Fruit fly (Drosophila melanogaster): ENCODE data around the gene Wdr24.

The Wdr24 gene

DNA sequence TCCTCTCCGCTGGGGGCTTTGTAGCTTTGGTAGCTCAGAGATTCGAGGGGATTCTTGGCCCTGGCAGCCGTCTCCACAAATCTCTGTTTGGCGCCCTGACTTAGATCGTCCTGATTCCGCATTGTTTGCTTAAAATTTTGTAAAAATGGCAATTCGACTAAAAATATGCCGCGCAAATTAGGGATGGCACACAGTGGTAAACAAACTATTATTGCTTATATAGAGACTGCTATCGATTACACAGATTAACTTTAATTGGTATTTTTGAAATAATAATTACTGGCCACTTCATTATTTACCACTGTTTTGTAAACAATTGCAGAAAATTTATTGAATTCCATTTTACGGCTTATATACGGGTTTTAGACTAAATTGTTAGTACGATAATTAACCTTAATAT is 20.1 kb downstream of the Wdr24 start, which contains the start of the genes Naa40 and CG18731:
TSS of gene Naa40 (minus strand) at position 206 of the 400 bp plus-strand sequence.
TSS of gene CG18731 (plus strand) at position 283 of the 400 bp plus-strand sequence.
- no peak for TF ChIP-seq CG17801 (GFP tag; optimal IDR thresholded peaks at IDR 0.05; ENCODE audit: partially characterized antibody)

DNA sequence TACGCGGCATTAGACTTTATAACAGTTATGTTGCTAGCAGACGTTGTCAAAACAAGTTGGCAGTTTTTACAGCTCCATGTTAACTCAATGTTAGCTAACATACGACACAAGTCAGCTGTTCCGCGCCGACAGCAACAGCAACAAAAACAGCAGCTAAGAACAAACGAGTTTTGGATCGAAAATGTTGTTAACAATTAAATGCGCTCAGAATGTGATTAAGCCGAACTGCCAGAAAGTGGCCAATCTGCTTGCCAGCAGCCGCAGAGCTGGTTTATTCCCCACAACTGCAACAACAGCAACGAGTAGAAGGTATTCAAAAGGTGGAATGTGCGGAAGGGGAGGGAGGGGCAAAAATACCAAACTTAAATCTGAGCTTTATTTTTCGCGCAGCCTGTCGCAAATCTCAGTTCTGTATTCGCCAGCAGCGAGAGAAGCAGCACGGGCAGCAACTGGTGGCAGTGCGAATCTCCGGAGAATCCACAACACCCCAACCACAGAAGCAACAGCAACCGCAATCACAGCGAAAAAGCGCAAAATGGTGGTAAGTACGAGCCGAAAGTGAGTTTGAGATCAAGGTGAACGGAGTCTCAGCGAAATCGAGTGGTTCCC is 21.7 kb downstream of the Wdr24 start, which contains the start of gene Pcd:
TSS of gene Pcd (plus strand) at position 116 of the 609 bp plus-strand sequence.
- peak; percentile 44 for TF ChIP-seq CG17801 (GFP tag; optimal IDR thresholded peaks at IDR 0.05; ENCODE audit: partially characterized antibody)

DNA sequence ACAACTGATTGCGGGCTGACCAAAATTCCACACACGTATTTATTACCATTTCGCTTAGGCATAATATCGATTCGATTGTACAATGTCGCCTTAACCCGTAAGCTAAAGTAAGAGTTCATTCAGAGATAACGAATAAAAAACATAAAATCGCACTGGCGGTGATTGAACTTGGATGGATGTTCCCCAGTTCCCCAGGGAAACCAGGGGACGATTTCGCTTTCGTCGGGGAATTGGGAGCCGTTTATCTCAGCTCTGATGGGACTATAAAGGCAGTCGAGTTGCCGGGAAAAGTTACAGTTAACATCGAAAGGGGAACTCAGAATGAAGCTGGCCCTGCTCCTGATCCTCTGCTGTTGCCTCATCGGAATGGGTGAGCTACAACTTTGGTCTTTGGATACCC is 22.7 kb downstream of the Wdr24 start, which contains the start of gene CG34296:
TSS of gene CG34296 (plus strand) at position 301 of the 400 bp plus-strand sequence.
- no peak for TF ChIP-seq CG17801 (GFP tag; optimal IDR thresholded peaks at IDR 0.05; ENCODE audit: partially characterized antibody)

DNA sequence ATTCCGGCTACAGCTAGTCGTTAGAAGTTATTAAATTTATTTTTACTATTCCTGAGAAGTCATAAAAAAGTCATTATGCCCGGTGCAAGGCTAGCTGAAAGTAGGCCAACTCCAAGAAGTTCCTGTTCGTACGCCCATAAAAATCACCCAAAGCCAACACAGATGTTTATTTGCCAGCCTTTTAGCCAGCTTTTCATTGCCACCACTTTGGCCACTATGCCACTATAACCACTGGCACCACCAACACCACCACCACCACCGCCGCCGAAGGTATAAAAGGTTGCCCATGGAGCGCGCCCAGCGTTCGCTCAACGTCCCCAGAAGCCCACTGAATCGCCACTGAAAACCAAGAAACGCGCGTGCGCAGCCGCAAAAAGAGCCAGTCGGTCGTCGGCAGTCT is 26.5 kb downstream of the Wdr24 start, which contains the start of gene CG15506:
TSS of gene CG15506 (plus strand) at position 301 of the 400 bp plus-strand sequence.
- no peak for TF ChIP-seq CG17801 (GFP tag; optimal IDR thresholded peaks at IDR 0.05; ENCODE audit: partially characterized antibody)

DNA sequence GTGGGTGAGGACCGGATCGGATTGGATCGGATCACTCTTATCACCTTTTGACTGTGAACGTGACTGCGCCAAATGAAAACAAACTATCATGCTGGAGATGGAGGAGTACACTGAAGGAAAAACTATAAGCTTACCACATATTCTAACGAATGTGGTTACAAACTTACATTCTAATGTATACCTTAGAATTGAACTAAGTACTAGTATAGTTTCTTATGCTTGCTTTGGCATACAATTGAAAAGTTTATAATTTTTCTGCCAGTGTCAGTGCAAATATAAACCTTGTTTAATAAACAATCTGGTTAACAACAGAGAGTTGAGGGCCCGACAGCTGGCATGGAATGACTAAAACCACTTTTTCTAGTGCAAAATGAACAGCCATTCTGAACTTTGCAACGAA is 27.4 kb downstream of the Wdr24 start:
- no peak for TF ChIP-seq CG17801 (GFP tag; optimal IDR thresholded peaks at IDR 0.05; ENCODE audit: partially characterized antibody)

DNA sequence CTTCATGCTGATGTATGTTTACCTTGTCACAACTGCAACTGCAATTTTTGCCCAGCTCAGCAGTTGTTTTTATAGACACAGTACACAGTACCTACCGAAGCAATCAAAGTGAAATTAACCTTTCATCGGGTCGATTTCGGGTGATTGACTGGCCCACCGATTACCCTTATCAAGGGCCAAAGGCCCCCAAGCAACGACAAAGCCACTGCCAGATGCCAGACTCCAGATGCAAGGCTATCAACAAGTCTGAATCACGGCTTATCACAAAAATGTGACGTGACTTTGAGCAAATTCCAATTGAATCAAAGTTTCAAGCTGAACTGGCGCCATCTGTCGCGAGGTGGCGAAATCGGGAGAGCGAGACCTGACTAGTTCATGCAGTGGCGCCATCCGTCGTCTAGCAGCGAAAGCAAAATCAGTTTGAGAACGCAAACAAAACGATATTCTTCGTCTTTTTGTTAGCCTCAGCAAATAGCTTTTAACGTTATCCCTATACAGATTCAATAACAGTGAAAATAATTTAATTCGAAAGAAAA is 28.0 kb downstream of the Wdr24 start, which contains the start of gene Obp99b:
TSS of gene Obp99b (minus strand) at position 115 of the 536 bp plus-strand sequence.
- TF ChIP-seq CG17801 (GFP tag; optimal IDR thresholded peaks at IDR 0.05; ENCODE audit: partially characterized antibody), result no peak

DNA sequence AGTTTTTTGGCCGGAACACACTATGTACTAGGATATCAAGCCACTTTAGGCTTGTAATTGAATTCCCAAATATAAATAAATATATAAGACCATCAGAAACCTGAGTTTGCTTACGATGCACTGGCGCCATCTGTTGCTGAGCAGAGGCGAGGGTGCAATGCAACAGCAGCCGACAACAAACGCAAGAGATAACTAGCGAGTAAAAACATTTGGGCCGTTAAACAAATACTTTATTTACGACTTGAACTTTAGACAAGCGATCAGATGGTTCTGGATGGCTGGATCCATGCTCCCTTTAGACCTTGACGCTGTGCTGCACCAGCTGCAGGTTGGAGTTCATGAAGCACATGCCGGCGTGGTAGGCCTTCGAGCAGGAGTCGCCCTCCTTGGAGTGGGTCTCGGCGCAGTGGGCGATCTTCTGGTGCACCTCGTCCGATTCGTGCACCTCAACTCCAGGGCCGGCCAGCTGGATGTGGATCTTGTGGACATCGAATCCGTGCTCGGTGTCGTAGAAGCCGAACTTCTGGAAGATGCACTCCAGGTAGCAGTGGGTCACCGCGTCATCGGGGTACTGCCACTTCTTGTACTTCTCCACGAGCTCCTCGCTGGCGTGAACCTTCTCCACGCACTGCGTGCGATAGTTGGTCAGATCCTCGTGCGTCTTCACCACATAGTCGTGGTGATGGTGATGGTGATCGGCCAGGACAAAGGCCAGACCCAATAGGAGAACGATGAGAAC is 28.7 kb downstream of the Wdr24 start:
- TF ChIP-seq CG17801 (GFP tag; optimal IDR thresholded peaks at IDR 0.05; ENCODE audit: partially characterized antibody), result no peak

DNA sequence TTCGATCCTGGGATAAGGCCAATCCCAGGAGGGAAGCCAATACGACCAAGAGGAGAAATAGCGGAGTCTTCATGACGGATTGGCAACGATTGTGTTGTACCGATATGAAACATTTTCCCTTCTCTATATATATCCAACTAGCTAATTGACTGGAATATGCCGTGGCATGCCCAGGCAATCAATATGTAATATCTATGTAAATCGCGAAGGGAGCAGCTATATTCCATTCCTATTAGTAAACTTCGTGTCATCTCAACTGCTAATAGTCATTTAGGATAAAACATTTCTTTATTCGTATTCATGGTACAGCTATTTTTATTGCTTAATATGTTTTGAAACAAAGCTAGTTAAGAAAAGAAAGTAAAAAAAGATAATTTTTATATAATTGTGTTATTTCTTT is 29.6 kb downstream of the Wdr24 start, which contains the start of gene Dup99B:
TSS of gene Dup99B (minus strand) at position 101 of the 400 bp plus-strand sequence.
- no peak for TF ChIP-seq CG17801 (GFP tag; optimal IDR thresholded peaks at IDR 0.05; ENCODE audit: partially characterized antibody)

DNA sequence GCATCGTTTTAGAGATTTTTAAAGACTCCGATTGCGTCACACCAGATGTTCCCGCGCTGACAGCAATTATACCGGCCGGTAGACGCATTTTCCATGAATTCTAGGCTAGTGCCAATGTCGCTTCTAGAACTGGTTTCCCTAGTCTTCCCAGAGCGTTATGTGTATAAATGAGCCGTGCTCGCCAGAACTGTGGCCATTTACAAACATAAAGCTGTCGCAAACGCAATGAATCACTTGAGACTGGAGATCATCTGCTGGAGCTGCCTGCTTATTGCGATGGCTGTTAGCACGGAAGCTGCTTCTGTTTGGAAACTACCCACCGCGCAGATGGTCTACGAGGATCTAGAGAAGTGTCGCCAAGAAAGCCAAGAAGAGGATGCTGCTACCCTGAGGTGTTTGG is 30.6 kb downstream of the Wdr24 start, which contains the start of gene Obp99d:
TSS of gene Obp99d (plus strand) at position 192 of the 400 bp plus-strand sequence.
- no peak for TF ChIP-seq CG17801 (GFP tag; optimal IDR thresholded peaks at IDR 0.05; ENCODE audit: partially characterized antibody)

DNA sequence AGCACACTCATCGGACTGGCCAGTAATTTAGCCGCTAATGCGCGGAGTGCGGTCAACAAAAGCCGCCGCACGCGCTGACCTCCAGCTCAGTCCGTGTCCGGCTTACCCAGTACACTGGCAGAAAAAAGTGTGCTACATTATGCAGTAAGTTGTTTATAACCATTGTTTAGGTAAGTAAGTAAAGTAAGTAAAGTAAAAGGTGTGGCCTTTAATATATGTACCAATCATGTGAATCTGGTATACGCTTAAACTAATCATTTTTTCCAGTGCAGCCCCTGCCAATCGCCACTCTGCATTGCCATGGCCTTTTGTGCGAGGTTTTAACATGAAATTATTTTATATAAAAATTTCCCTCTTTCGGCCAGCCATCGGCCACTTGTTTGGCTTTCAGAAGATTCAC is 33.5 kb downstream of the Wdr24 start:
- no peak for TF ChIP-seq CG17801 (GFP tag; optimal IDR thresholded peaks at IDR 0.05; ENCODE audit: partially characterized antibody)

DNA sequence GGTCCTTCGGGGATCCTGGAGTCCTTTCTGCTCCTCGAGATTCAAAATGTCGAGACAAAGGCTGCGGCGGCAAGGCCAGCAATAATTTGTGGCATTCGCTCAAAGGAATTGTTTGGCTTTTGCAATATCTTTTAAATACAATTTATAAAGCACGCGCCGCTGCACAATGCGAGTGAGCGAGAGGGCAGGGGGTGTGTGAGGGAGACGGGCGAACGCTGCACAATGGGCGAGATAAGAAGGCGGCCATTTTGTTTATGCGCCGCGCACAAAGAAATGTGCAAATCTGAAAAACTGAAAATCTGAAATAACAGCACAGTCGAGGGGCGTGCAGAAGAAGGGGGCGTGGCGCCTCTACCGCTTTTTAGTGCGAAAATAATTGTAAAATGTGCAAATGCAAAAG is 36.6 kb downstream of the Wdr24 start:
- no peak for TF ChIP-seq CG17801 (GFP tag; optimal IDR thresholded peaks at IDR 0.05; ENCODE audit: partially characterized antibody)

DNA sequence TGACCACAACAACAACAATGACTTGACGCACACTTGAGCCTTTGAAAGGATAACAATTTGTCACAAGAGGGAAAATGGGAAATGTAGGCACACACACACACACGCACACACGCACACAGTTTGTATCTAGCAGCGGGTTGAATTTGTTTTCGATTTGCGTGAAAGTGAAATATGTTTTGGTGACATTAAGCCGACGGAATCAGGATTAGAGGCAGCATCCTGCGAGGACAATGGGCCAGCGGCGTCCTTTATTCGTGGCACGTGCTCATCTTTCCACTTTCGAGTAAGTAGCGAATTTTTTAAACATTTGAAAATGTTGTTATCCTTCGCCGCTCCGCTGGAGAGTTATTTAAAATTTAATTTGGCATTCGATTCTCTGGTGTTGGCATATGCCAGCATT is 37.6 kb downstream of the Wdr24 start:
- no peak for TF ChIP-seq CG17801 (GFP tag; optimal IDR thresholded peaks at IDR 0.05; ENCODE audit: partially characterized antibody)

DNA sequence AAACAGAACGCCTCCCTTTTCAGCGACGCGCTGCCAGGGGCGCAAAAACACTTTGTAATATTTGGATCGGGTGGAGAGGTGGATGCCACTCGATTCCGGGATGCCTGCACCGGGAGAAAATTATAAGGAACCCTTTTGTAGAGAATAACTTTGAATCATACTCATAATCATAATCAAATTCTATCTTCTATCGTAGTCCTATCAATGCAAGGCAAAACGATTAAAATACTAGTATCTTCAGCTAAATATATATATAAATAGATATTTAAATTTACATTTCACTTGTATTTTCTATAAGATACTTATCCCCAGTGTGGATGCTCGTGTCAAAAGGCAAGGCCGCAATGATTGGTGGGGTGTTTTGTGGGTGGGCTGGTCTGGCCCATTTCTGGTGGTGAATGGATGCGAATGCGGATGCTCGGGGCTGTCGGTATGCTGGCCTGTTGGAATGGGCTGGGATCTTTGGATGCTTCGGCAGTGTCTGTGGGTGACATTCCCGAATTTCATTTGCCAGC is 39.0 kb downstream of the Wdr24 start:
- no peak for TF ChIP-seq CG17801 (GFP tag; optimal IDR thresholded peaks at IDR 0.05; ENCODE audit: partially characterized antibody)

DNA sequence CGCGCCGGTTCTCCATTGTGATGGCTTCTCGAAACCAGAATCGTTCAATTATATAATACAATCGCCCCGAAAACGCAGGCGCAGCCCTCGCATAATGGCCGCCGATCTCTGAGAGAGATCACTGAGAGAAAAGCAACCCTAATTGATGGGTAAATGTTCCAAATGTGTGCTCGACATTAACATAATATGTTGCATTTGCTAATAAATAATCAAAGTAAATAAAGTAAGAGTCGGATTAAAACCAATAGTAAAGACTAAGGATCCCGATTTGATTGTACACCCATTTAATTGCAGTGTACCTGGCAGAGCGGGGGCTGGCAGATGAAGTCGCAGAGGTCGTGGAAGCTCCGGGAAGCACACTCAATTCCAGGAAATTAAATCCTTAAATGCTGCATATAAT is 40.3 kb downstream of the Wdr24 start:
- no peak for TF ChIP-seq CG17801 (GFP tag; optimal IDR thresholded peaks at IDR 0.05; ENCODE audit: partially characterized antibody)

DNA sequence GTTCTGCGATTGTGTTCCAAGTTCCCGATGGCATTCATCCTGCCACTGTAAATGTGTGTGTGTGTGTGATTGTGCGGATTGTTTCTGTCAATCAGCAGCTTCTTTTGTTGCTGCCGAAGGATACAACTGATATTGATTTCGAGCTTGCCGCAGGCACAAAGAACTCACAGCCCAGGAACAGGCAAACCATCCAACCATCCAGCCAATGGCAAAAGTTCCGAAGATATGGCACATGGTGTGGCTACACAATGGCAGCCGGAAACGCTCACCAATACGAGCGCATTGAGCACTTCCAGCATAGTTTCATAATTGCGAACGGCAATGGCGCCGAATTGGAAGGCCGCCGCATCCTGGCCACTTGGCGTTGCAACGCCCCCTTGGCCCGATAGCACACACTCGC is 43.2 kb downstream of the Wdr24 start:
- no peak for TF ChIP-seq CG17801 (GFP tag; optimal IDR thresholded peaks at IDR 0.05; ENCODE audit: partially characterized antibody)

Measured in ovary, adult (tissue).